Worm (Caenorhabditis elegans) whole organism, L4 larva: ENCODE measurements around the gene slcr-46.3.

Experiments used
- F26F4.8 ChIP-seq: fragments of 200-800 bp; sonication (Bioruptor generic); conservative IDR thresholded peaks from 2 replicates; pipeline ENCODE4 v1.3.6; 2022; ENCODE audit warnings: missing genetic modification characterization, missing compliant biosample characterization
- lin-13 ChIP-seq: fragments of 150-350 bp; optimal IDR thresholded peaks from 2 replicates; lab custom pipeline; 2014; ENCODE audit warnings: missing biosample characterization, missing genetic modification reagents, missing genetic modification characterization
- madf-5 ChIP-seq, 2 experiments: fragments of 200-800 bp; sonication (Bioruptor generic); IDR thresholded peaks; 2 replicates each; pipeline ENCODE4 v1.3.6; 2022; ENCODE audit warnings: missing compliant biosample characterization in 2 of 2, missing genetic modification characterization in 2 of 2
- mxl-3 ChIP-seq: fragments of 200-800 bp; sonication (Bioruptor generic); optimal IDR thresholded peaks from 2 replicates; lab custom pipeline; 2018; ENCODE audit warnings: mild to moderate bottlenecking, missing genetic modification characterization, missing compliant biosample characterization
- pha-4 ChIP-seq, 2 experiments: fragments of 150-350 bp in 1 of 2; fragments of 200-800 bp in 1 of 2; sonication (Bioruptor generic) in 1 of 2; IDR thresholded peaks in 1 of 2; optimal IDR thresholded peaks in 1 of 2; 2 replicates each; pipeline versions ENCODE4 v1.3.6 to Lab custom; 2014 to 2022; ENCODE audit warnings: missing genetic modification characterization in 2 of 2, missing genetic modification reagents in 2 of 2, missing biosample characterization in 1 of 2, missing compliant biosample characterization in 1 of 2
- pqm-1 ChIP-seq: sonication (generic microtip); optimal IDR thresholded peaks from 2 replicates; lab custom pipeline; 2017; ENCODE audit warnings: missing biosample characterization, missing genetic modification characterization
- tag-97 ChIP-seq: fragments of 200-800 bp; sonication (Bioruptor generic); IDR thresholded peaks from 2 replicates; pipeline ENCODE4 v1.3.6; 2022; ENCODE audit warnings: missing genetic modification characterization, missing compliant biosample characterization

ce11 chrV:9704399-9704798, 19.5 kb downstream of the slcr-46.3 start:
- TF ChIP-seq madf-5 (GFP tag; IDR thresholded peaks at IDR 0.05; lab: Robert Waterston, UW), result no peak
- no peak for TF ChIP-seq F26F4.8 (GFP tag; lab: Robert Waterston, UW)
- no peak for TF ChIP-seq lin-13 (GFP tag; lab: Kevin White, UChicago)
- TF ChIP-seq pha-4 (GFP tag; IDR thresholded peaks at IDR 0.05; lab: Robert Waterston, UW), result no peak
- TF ChIP-seq pha-4 (tag; optimal IDR thresholded peaks at IDR 0.05; lab: Kevin White, UChicago), result no peak
- TF ChIP-seq mxl-3 (GFP tag; lab: Kevin White, UChicago), result peak; percentile 7
- TF ChIP-seq pqm-1 (tag; lab: Kevin White, UChicago), result no peak
- TF ChIP-seq tag-97, result no peak
